Fruit fly (Drosophila melanogaster) whole organism, pupa: ENCODE data around the gene Hsp26.
A peak's percentile ranks its signal among the peaks of the same experiment; 100 is the strongest.

Experiments used
- CG14655 ChIP-seq: fragments of 200-800 bp; sonication (Bioruptor generic); optimal IDR thresholded peaks from 3 replicates; lab custom pipeline; 2017; ENCODE audit warnings: mild to moderate bottlenecking, missing biosample characterization, missing genetic modification reagents, missing genetic modification characterization
- CG9948 ChIP-seq: fragments of 200-800 bp; sonication (Bioruptor generic); optimal IDR thresholded peaks from 2 replicates; lab custom pipeline; 2018; ENCODE audit warnings: missing biosample characterization, mild to moderate bottlenecking, missing genetic modification characterization, moderate library complexity
- gl ChIP-seq: fragments of 200-800 bp; sonication (Bioruptor generic); optimal IDR thresholded peaks from 2 replicates; lab custom pipeline; 2018; ENCODE audit warnings: missing biosample characterization, mild to moderate bottlenecking, missing genetic modification characterization
- rn ChIP-seq: fragments of 200-800 bp; sonication (Bioruptor generic); IDR thresholded peaks from 2 replicates; pipeline ENCODE4 v1.3.6; 2022; ENCODE audit warnings: missing biosample characterization, missing genetic modification characterization

DNA sequence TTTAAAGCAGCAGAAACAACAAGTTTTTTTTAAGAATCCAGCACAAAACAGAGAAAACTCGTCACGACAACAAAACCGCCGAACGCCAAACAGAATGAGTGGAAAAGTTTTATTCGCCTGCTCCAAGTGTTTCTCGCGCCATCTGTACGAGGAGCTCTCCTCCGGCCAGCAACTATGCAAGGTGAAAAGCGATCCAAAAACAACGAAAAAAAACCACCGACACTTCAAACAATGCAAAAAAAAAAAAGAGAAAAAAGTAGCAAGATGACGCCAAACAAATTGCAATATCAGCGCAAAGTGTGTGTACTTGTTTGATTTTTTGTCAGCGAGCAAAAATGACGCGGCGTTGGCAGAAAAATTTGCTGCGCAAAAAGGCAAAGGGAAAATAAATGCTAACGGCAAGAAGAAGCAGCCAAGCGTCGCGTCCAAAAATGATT lies 9.8 kb downstream of the Hsp26 start:
- TF ChIP-seq CG9948 (peak; percentile 19), rn (no peak), gl (peak; percentile 66), CG14655 (GFP tag; lab: Kevin White, UChicago) (no peak)
